Worm (Caenorhabditis elegans) whole organism, late embryonic: ENCODE measurements around the gene T05A7.1.

ENCODE experiments used
- C38D4.7 ChIP-seq: fragments of 200-800 bp; sonication (Bioruptor generic); optimal IDR thresholded peaks from 2 replicates; lab custom pipeline; 2018; ENCODE audit warnings: mild to moderate bottlenecking, missing genetic modification characterization, moderate library complexity, missing compliant biosample characterization
- F13H6.1 ChIP-seq: sonication (generic microtip); optimal IDR thresholded peaks from 2 replicates; lab custom pipeline; 2016; ENCODE audit warnings: missing genetic modification characterization, missing compliant biosample characterization
- K02D7.2 ChIP-seq: sonication (generic microtip); optimal IDR thresholded peaks from 2 replicates; lab custom pipeline; 2017; ENCODE audit warnings: mild to moderate bottlenecking, missing genetic modification characterization, missing compliant biosample characterization
- K09A11.1 ChIP-seq: sonication (generic microtip); optimal IDR thresholded peaks from 2 replicates; lab custom pipeline; 2017; ENCODE audit warnings: antibody characterized with exemption, mild to moderate bottlenecking, missing genetic modification characterization, missing compliant biosample characterization; ENCODE audit not compliant: insufficient read depth
- Y22D7AL.16 ChIP-seq: sonication (generic microtip); optimal IDR thresholded peaks from 2 replicates; lab custom pipeline; 2016; ENCODE audit warnings: missing genetic modification characterization, missing compliant biosample characterization
- ahr-1 ChIP-seq: sonication (generic microtip); optimal IDR thresholded peaks from 2 replicates; lab custom pipeline; 2016; ENCODE audit warnings: missing genetic modification characterization, missing compliant biosample characterization
- ama-1 ChIP-seq: fragments of 150-350 bp; optimal IDR thresholded peaks from 2 replicates; lab custom pipeline; 2014
- ceh-18 ChIP-seq: sonication (generic microtip); optimal IDR thresholded peaks from 2 replicates; lab custom pipeline; 2016; ENCODE audit warnings: missing genetic modification characterization, missing compliant biosample characterization
- ceh-2 ChIP-seq: sonication (generic microtip); optimal IDR thresholded peaks from 2 replicates; lab custom pipeline; 2016; ENCODE audit warnings: missing genotype, missing genetic modification characterization, missing compliant biosample characterization
- ceh-22 ChIP-seq: sonication (generic microtip); optimal IDR thresholded peaks from 2 replicates; lab custom pipeline; 2017; ENCODE audit warnings: missing biosample characterization, missing genetic modification characterization
- ceh-24 ChIP-seq: sonication (generic microtip); optimal IDR thresholded peaks from 2 replicates; lab custom pipeline; 2016; ENCODE audit warnings: mild to moderate bottlenecking, missing genetic modification characterization, missing compliant biosample characterization
- ceh-30 ChIP-seq: fragments of 150-350 bp; optimal IDR thresholded peaks from 2 replicates; lab custom pipeline; 2014; ENCODE audit warnings: missing biosample characterization, missing genetic modification characterization
- ceh-45 ChIP-seq: fragments of 200-800 bp; sonication (Bioruptor generic); IDR thresholded peaks from 2 replicates; pipeline ENCODE4 v1.3.6; 2022; ENCODE audit warnings: missing genetic modification reagents, missing genetic modification characterization, missing compliant biosample characterization
- ceh-6 ChIP-seq: fragments of 200-800 bp; sonication (Bioruptor generic); optimal IDR thresholded peaks from 2 replicates; lab custom pipeline; 2018; ENCODE audit warnings: mild to moderate bottlenecking, missing genetic modification characterization, missing compliant biosample characterization
- dmd-4 ChIP-seq: sonication (generic microtip); optimal IDR thresholded peaks from 2 replicates; lab custom pipeline; 2016; ENCODE audit warnings: borderline replicate concordance, missing genetic modification characterization, missing compliant biosample characterization
- elt-2 ChIP-seq: sonication (generic microtip); optimal IDR thresholded peaks from 2 replicates; lab custom pipeline; 2016; ENCODE audit warnings: missing genetic modification reagents, missing genetic modification characterization, missing compliant biosample characterization
- elt-4 ChIP-seq: sonication (generic microtip); optimal IDR thresholded peaks from 2 replicates; lab custom pipeline; 2016; ENCODE audit warnings: missing genetic modification characterization, missing compliant biosample characterization
- eyg-1 ChIP-seq: sonication (generic microtip); optimal IDR thresholded peaks from 2 replicates; lab custom pipeline; 2016; ENCODE audit warnings: missing genotype, missing genetic modification characterization, missing compliant biosample characterization
- fax-1 ChIP-seq: sonication (generic microtip); optimal IDR thresholded peaks from 2 replicates; lab custom pipeline; 2016; ENCODE audit warnings: missing genotype, missing genetic modification characterization, missing compliant biosample characterization
- fkh-10 ChIP-seq: fragments of 150-350 bp; optimal IDR thresholded peaks from 2 replicates; lab custom pipeline; 2014; ENCODE audit warnings: missing biosample characterization, missing genetic modification reagents, missing genetic modification characterization
- gmeb-2 ChIP-seq: sonication (generic microtip); optimal IDR thresholded peaks from 2 replicates; lab custom pipeline; 2016; ENCODE audit warnings: missing genetic modification characterization, inconsistent platforms, missing compliant biosample characterization
- lin-11 ChIP-seq: fragments of 200-800 bp; sonication (Bioruptor generic); optimal IDR thresholded peaks from 2 replicates; lab custom pipeline; 2018; ENCODE audit warnings: mild to moderate bottlenecking, missing genetic modification characterization, missing compliant biosample characterization
- madf-2 ChIP-seq: sonication (generic microtip); optimal IDR thresholded peaks from 2 replicates; lab custom pipeline; 2017; ENCODE audit warnings: missing genetic modification characterization, missing compliant biosample characterization
- nfya-1 ChIP-seq: sonication (generic microtip); optimal IDR thresholded peaks from 2 replicates; lab custom pipeline; 2017; ENCODE audit warnings: missing genetic modification characterization, mild to moderate bottlenecking, missing compliant biosample characterization, antibody characterized with exemption, moderate library complexity
- nhr-11 ChIP-seq: fragments of 150-350 bp; optimal IDR thresholded peaks from 2 replicates; lab custom pipeline; 2014; ENCODE audit warnings: missing biosample characterization, missing genetic modification characterization
- odd-2 ChIP-seq: sonication (generic microtip); optimal IDR thresholded peaks from 2 replicates; lab custom pipeline; 2017; ENCODE audit warnings: antibody characterized with exemption, mild to moderate bottlenecking, missing genetic modification characterization, missing compliant biosample characterization
- ref-2 ChIP-seq: sonication (generic microtip); optimal IDR thresholded peaks from 2 replicates; lab custom pipeline; 2016; ENCODE audit warnings: missing genetic modification characterization, missing compliant biosample characterization
- sox-2 ChIP-seq: fragments of 200-800 bp; sonication (Bioruptor generic); IDR thresholded peaks from 2 replicates; pipeline ENCODE4 v1.3.6; 2022; ENCODE audit warnings: missing genetic modification reagents, missing genetic modification characterization, missing compliant biosample characterization
- sox-4 ChIP-seq: sonication (generic microtip); optimal IDR thresholded peaks from 2 replicates; lab custom pipeline; 2017; ENCODE audit warnings: mild to moderate bottlenecking, missing genetic modification characterization, inconsistent platforms, missing compliant biosample characterization
- tbx-2 ChIP-seq: sonication (generic microtip); optimal IDR thresholded peaks from 2 replicates; lab custom pipeline; 2016; ENCODE audit warnings: missing genetic modification characterization, missing compliant biosample characterization
- tbx-7 ChIP-seq: sonication (generic microtip); optimal IDR thresholded peaks from 2 replicates; lab custom pipeline; 2016; ENCODE audit warnings: missing genotype, missing genetic modification characterization, missing compliant biosample characterization
- ttx-3 ChIP-seq: sonication (generic microtip); optimal IDR thresholded peaks from 2 replicates; lab custom pipeline; 2016; ENCODE audit warnings: missing genetic modification reagents, missing genetic modification characterization, missing compliant biosample characterization
- unc-3 ChIP-seq, 2 experiments: fragments of 200-800 bp in 1 of 2; sonication (Bioruptor generic) in 1 of 2; sonication (generic microtip) in 1 of 2; conservative IDR thresholded peaks in 1 of 2; optimal IDR thresholded peaks in 1 of 2; 2 replicates each; pipeline versions ENCODE4 v1.3.6 to Lab custom; 2016 to 2022; ENCODE audit warnings: missing compliant biosample characterization in 2 of 2, missing genetic modification characterization in 2 of 2, missing genetic modification reagents in 1 of 2
- unc-86 ChIP-seq: sonication (generic microtip); optimal IDR thresholded peaks from 2 replicates; lab custom pipeline; 2016; ENCODE audit warnings: missing genetic modification characterization, missing compliant biosample characterization

Gene T05A7.1

DNA sequence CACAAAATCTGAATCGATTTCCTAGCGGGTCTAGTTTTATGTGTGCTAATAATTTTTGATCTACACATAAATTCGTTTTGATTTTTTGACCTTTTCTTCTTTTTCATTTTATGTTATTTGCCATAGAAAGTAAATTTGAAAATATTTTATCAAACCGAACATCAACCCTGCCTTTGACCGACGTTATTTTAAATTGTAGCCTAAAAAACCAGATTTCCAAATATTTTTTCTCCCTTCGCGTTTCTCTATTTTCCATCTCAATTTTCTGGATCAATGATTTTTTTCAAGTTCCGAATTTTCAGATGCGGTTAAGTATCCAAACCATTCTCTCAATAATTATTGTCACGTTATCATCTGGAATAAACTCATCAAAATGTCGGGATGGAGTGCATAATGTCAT, at the start of gene T05A7.1:
Gene T05A7.1 (plus strand): TSS at position 301 of the 400 bp plus-strand sequence.
- TF ChIP-seq Y22D7AL.16 (tag; lab: Kevin White, UChicago) (no peak), K02D7.2 (tag; lab: Kevin White, UChicago) (no peak), ref-2 (no peak), ceh-30 (tag; lab: Kevin White, UChicago) (no peak), nfya-1 (tag; lab: Kevin White, UChicago) (no peak), ceh-2 (tag; lab: Kevin White, UChicago) (no peak), ahr-1 (tag; lab: Kevin White, UChicago) (no peak), elt-4 (tag; lab: Kevin White, UChicago) (no peak), ceh-24 (tag; lab: Kevin White, UChicago) (no peak), C38D4.7 (no peak), odd-2 (no peak), fkh-10 (no peak)

DNA sequence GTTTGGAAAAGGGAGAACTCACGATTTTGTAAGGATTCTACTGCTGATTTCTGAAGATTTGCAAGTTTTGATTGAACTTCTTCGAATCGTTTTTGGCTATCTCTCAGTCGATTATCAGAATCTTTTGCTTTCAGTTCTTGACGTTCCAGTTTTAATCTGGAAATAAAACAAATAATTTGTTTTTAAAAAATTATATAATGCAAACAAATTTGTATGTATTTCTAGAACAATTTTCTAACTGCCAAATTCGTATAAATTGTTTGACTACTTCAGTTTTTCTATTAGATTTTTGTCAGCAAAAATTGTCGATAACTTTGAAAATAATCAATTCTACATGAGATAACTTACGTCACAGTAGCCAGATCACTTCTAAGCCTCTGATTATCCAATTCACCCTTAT, 46.5 kb upstream of the T05A7.1 start:
- TF ChIP-seq madf-2: no peak
- no peak for TF ChIP-seq sox-2 (GFP tag; lab: Robert Waterston, UW)
- TF ChIP-seq ama-1: no peak
- TF ChIP-seq sox-4 (tag; lab: Kevin White, UChicago): no peak
- no peak for TF ChIP-seq gmeb-2 (tag; lab: Kevin White, UChicago)
- no peak for TF ChIP-seq nhr-11 (tag; lab: Kevin White, UChicago)
- TF ChIP-seq eyg-1: no peak

DNA sequence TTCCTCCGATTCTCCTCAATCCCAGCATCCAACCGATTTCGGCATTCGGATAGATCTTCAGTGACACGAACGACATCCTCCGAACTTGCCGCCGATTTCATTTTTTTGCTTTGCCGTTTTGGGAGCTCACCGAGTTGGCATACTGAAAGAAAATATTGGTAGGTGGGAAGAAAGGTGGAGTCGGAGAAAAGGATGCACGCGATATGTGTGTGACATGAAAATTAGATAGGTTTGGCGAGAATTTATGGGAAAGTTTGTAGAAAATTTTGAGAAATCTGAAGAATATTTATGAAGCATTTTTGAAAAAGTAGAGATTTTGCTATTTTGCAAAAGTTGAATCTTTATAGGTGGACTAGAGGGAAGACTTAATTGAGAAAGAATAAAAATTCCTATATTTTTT, 39.8 kb upstream of the T05A7.1 start, which contains the start of gene che-10:
Gene che-10 (minus strand): TSS at position 101 of the 400 bp plus-strand sequence.
- TF ChIP-seq unc-86 (tag; lab: Kevin White, UChicago) (no peak), lin-11 (tag; lab: Kevin White, UChicago) (no peak), K09A11.1 (tag; lab: Kevin White, UChicago) (no peak)

DNA sequence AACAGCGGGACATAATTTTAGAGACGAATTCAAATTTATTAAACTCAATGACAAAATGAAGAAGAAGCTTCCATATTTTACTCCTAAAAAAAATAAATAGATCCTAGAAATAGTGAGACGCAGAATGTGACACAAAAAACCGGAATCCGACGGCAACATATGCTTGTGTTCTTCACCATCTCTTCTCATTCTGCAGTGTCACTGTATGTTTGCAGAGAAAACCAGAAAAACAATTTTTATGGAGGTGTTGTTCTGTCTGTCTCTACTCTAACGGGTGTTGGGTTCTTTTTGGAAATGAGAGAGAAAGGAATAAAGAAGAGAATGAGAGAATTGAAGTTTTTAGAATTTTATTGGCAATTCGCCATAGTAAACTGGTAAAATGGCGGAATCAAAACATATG, 39.1 kb upstream of the T05A7.1 start:
- TF ChIP-seq ceh-6 (GFP tag; lab: Kevin White, UChicago) (no peak), madf-2 (no peak), ref-2 (no peak), K09A11.1 (tag; lab: Kevin White, UChicago) (no peak), K02D7.2 (tag; lab: Kevin White, UChicago) (no peak), nfya-1 (tag; lab: Kevin White, UChicago) (no peak), sox-4 (tag; lab: Kevin White, UChicago) (no peak), ceh-18 (no peak), Y22D7AL.16 (tag; lab: Kevin White, UChicago) (no peak), ceh-22 (tag; lab: Kevin White, UChicago) (no peak), fax-1 (tag; lab: Kevin White, UChicago) (no peak), unc-3 (GFP tag; conservative IDR thresholded peaks at IDR 0.05; lab: Robert Waterston, UW) (no peak), unc-3 (tag; optimal IDR thresholded peaks at IDR 0.05; lab: Kevin White, UChicago) (no peak), ttx-3 (no peak), tbx-7 (no peak), C38D4.7 (no peak), ceh-45 (GFP tag; lab: Robert Waterston, UW) (no peak), ahr-1 (tag; lab: Kevin White, UChicago) (no peak), elt-2 (tag; lab: Kevin White, UChicago) (no peak)

DNA sequence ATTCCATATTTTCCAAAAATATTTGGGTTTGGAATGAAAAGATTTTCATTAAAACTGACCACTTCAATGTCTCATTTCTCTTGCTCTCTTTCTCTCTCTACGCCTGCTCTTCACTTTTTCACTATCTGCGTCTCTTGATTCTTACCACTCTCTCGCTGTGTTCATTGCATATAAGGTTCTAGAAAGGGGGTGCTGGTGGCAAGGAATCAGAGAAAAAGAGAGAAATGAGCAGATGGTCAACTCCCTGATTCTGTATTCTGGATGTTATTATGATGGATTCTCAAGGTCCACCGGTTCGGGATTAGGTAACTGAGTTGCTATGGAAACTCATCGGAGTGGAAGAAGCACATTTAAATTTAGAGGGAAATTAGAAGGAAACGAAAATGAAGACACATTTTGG, 37.3 kb upstream of the T05A7.1 start:
- TF ChIP-seq ceh-45 (GFP tag; lab: Robert Waterston, UW) (no peak), dmd-4 (no peak), nfya-1 (tag; lab: Kevin White, UChicago) (peak; percentile 38), ref-2 (peak; percentile 22)
- TF ChIP-seq, all 69 proteins: peak for 2

DNA sequence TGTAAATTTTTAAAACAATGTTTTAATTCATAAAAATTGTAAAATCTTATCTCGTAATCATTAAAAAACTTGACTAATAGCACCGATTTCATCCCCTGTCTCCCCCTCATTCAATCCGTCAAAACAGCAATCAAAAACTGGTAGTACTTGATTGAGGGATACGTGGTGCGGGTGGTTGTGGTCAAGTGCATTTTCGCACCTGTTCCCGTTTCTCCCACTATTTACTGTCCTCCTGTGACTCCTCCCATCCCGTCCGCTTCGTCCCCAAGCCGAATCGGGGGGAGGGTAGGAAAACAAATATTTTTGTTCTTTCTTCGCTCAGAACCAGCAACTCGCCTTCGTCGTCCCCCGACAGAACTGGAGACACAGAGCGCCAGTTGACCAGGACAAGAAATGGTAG, 29.2 kb upstream of the T05A7.1 start, which contains the start of gene lgc-27:
Gene lgc-27 (plus strand): TSS at position 301 of the 400 bp plus-strand sequence.
- peak; percentile 44 for TF ChIP-seq tbx-2 (tag; lab: Kevin White, UChicago)
- no peak for TF ChIP-seq F13H6.1 (tag; lab: Kevin White, UChicago)
